Worm (Caenorhabditis elegans): ENCODE results near the gene grl-12.

grl-12 gene

DNA sequence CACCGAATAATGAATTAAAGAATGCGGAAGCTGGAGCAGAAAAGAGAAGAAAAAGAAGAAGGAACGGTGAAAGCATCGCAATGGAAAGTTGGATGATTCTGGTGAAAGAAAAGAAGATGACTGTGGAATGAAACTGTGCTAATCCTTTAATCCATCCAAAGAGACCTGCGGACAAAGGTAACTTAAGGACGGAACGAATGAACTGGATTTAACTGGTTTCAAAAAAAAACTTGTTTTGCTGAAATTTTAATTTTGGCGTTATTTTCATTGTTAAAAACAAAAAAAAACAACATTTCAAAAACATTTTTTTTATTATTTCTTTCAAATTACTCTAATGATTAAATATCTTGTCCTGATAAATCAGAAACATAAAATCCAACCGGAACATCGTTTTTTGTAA, at the start of gene grl-12:
grl-12 (minus strand) TSS at position 101 of the 400 bp plus-strand sequence.
- TF ChIP-seq mdl-1 (tag; optimal IDR thresholded peaks at IDR 0.05) (no peak), mbf-1 (tag; optimal IDR thresholded peaks at IDR 0.05) (no peak), C34F6.9 (tag; optimal IDR thresholded peaks at IDR 0.05) (no peak), nhr-77 (tag; optimal IDR thresholded peaks at IDR 0.05) (no peak), elt-3 (tag; optimal IDR thresholded peaks at IDR 0.05) (no peak), egl-27 (tag; optimal IDR thresholded peaks at IDR 0.05) (no peak), crh-2 (tag; optimal IDR thresholded peaks at IDR 0.05) (no peak), unc-55 (GFP tag; optimal IDR thresholded peaks at IDR 0.05) (no peak), blmp-1 (tag; optimal IDR thresholded peaks at IDR 0.05; ENCODE audit: insufficient read depth) (no peak), skn-1 (tag; optimal IDR thresholded peaks at IDR 0.05) (no peak), alr-1 (tag; optimal IDR thresholded peaks at IDR 0.05) (no peak), snpc-4 (tag; optimal IDR thresholded peaks at IDR 0.05) (no peak), nhr-23 (tag; optimal IDR thresholded peaks at IDR 0.05) (no peak), unc-62 (GFP tag; optimal IDR thresholded peaks at IDR 0.05) (no peak), ztf-1 (GFP tag; conservative IDR thresholded peaks at IDR 0.05) (no peak)

DNA sequence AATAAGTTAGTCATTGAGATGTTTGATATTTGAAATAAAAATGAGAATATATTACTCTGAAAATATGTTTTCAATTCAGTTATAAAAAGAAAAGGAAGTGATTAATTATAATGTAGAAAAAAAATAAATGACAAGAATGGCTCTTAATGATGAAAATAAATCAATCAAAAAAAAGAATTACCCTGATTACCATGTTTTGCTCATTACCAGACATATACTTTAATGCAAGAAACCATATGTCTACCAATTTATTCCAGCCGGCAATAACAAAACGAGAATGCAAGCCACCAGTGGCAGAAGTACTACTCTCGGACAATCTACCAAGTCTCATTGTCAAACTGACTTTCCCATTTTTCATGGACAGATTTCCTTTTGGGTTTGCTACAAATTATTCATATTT, 47.0 kb upstream of the grl-12 start:
- TF ChIP-seq lsy-2 (tag; optimal IDR thresholded peaks at IDR 0.05), result no peak
- no peak for TF ChIP-seq unc-55 (GFP tag; optimal IDR thresholded peaks at IDR 0.05)
- TF ChIP-seq egl-27 (tag; optimal IDR thresholded peaks at IDR 0.05), result no peak

DNA sequence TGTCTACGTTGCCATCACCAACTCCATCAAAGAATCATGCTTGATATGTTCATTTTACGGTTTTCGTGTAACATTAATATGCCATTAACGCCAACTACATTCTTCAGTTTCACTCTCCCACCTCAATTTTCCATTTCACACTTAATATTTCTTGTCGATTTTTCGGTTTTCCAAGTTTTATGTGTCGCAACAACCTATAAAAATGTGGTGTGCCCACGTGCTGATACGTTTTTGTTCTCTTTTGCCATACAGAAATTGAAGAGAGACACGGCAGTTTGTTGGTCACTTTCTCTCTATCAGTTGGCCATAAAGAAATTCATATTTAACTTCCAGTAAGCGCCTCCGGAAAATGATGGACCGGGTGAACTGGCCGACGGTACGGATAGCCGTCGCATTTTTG, 45.9 kb upstream of the grl-12 start, which contains the start of gene cln-3.3:
cln-3.3 (plus strand) TSS at position 334 of the 400 bp plus-strand sequence.
- TF ChIP-seq mab-5 (tag; optimal IDR thresholded peaks at IDR 0.05) (no peak), ceh-16 (tag; optimal IDR thresholded peaks at IDR 0.05) (no peak), fos-1 (tag; optimal IDR thresholded peaks at IDR 0.05) (peak; percentile 15), aly-2 (tag; optimal IDR thresholded peaks at IDR 0.05) (no peak), nhr-6 (tag; optimal IDR thresholded peaks at IDR 0.05) (no peak), ztf-1 (GFP tag; conservative IDR thresholded peaks at IDR 0.05) (no peak)

DNA sequence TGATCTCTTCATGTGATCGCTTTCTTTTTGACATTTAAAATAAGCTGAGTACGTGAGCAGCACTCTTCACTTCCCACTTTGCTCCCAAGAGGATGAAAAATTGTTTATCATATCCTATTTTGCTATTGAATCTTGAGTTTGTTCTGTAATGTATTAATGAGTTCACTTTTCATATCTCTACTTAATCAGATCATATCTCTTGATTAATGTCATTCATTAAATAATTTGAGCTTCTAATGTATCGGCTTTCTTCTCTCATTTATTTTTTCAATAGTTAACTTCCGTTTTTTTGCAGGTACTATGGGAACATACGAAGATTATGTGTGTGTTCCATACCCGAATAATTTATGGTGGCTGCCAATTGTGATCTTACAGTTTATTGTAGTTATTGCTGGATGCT, 44.2 kb upstream of the grl-12 start, which contains the start of gene ZC190.2:
ZC190.2 (plus strand) TSS at position 301 of the 400 bp plus-strand sequence.
- no peak for TF ChIP-seq nhr-10 (tag; optimal IDR thresholded peaks at IDR 0.05)
- no peak for TF ChIP-seq ama-1 (optimal IDR thresholded peaks at IDR 0.05)
- no peak for TF ChIP-seq fos-1 (tag; optimal IDR thresholded peaks at IDR 0.05)
- TF ChIP-seq nhr-23 (tag; optimal IDR thresholded peaks at IDR 0.05), result no peak
- no peak for TF ChIP-seq mab-5 (tag; optimal IDR thresholded peaks at IDR 0.05)
- TF ChIP-seq ceh-82 (tag; optimal IDR thresholded peaks at IDR 0.05), result no peak
- no peak for TF ChIP-seq nhr-25 (tag; optimal IDR thresholded peaks at IDR 0.05)
- no peak for TF ChIP-seq dmd-4 (tag; optimal IDR thresholded peaks at IDR 0.05)
- no peak for TF ChIP-seq sem-4 (tag; optimal IDR thresholded peaks at IDR 0.05)
- TF ChIP-seq zag-1 (tag; optimal IDR thresholded peaks at IDR 0.05), result no peak
- TF ChIP-seq nhr-77 (tag; optimal IDR thresholded peaks at IDR 0.05), result no peak
- TF ChIP-seq nhr-237 (tag; optimal IDR thresholded peaks at IDR 0.05), result no peak
- no peak for TF ChIP-seq alr-1 (tag; optimal IDR thresholded peaks at IDR 0.05)
- TF ChIP-seq peb-1 (tag; optimal IDR thresholded peaks at IDR 0.05), result no peak
- no peak for TF ChIP-seq unc-62 (GFP tag; optimal IDR thresholded peaks at IDR 0.05)
- no peak for TF ChIP-seq elt-3 (tag; optimal IDR thresholded peaks at IDR 0.05)
- no peak for TF ChIP-seq ceh-16 (tag; optimal IDR thresholded peaks at IDR 0.05)
- TF ChIP-seq nhr-21 (tag; optimal IDR thresholded peaks at IDR 0.05), result no peak
- TF ChIP-seq nhr-129 (tag; optimal IDR thresholded peaks at IDR 0.05), result no peak

DNA sequence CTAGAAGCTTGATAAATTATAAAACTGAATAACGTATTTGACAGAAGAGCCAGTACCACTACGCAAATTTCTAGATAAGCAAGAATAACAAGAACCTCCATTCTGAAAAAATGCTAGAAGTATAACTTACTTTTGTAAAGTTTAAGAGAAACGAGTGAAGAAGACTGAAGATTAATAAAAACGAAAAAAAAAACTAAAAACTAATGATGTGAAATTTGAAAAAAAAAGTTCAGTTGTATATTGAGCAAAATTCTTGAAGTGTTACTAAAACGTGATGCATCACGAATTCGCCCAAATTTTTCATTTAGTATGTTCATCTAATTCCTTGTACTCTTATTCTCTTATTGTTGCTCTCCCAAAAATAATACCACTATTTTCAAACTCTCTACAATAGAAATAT, 40.4 kb upstream of the grl-12 start, which contains the start of gene ZC190.6:
ZC190.6 (minus strand) TSS at position 101 of the 400 bp plus-strand sequence.
- TF ChIP-seq mbf-1 (tag; optimal IDR thresholded peaks at IDR 0.05) (no peak), gmeb-1 (tag; optimal IDR thresholded peaks at IDR 0.05) (no peak), ceh-82 (tag; optimal IDR thresholded peaks at IDR 0.05) (no peak), F13H6.1 (tag; optimal IDR thresholded peaks at IDR 0.05) (no peak), nhr-11 (tag; optimal IDR thresholded peaks at IDR 0.05) (no peak), mdl-1 (tag; optimal IDR thresholded peaks at IDR 0.05) (no peak), lsy-2 (tag; optimal IDR thresholded peaks at IDR 0.05) (no peak), lin-11 (tag; optimal IDR thresholded peaks at IDR 0.05) (no peak), unc-39 (tag; optimal IDR thresholded peaks at IDR 0.05) (no peak), egl-27 (tag; optimal IDR thresholded peaks at IDR 0.05) (no peak), blmp-1 (tag; optimal IDR thresholded peaks at IDR 0.05; ENCODE audit: insufficient read depth) (no peak), lin-39 (tag; optimal IDR thresholded peaks at IDR 0.05) (no peak), ZK546.5 (tag; optimal IDR thresholded peaks at IDR 0.05) (no peak), nhr-237 (tag; optimal IDR thresholded peaks at IDR 0.05) (no peak), nhr-12 (tag; optimal IDR thresholded peaks at IDR 0.05) (no peak), Y55F3AM.14 (GFP tag; optimal IDR thresholded peaks at IDR 0.05) (no peak), zag-1 (tag; optimal IDR thresholded peaks at IDR 0.05) (no peak), snpc-4 (tag; optimal IDR thresholded peaks at IDR 0.05) (no peak)

All from whole organism, L2 larva.